Fruit fly (Drosophila melanogaster) whole organism, adult: ENCODE data around the gene BtbVII.

Source experiments
- CG11617 ChIP-seq: fragments of 200-800 bp; sonication (Bioruptor generic); optimal IDR thresholded peaks from 2 replicates; lab custom pipeline; 2017; ENCODE audit warnings: mild to moderate bottlenecking, missing biosample characterization, missing genetic modification reagents, missing genetic modification characterization
- CG12768 ChIP-seq: fragments of 200-800 bp; sonication (Bioruptor generic); optimal IDR thresholded peaks from 2 replicates; lab custom pipeline; 2017; ENCODE audit warnings: missing biosample characterization, missing genetic modification characterization, mild to moderate bottlenecking, moderate library complexity, missing genetic modification reagents
- CG14711 ChIP-seq: fragments of 200-800 bp; sonication (Bioruptor generic); optimal IDR thresholded peaks from 2 replicates; lab custom pipeline; 2018; ENCODE audit warnings: missing biosample characterization, mild to moderate bottlenecking, missing genetic modification characterization, moderate library complexity
- CG1620 ChIP-seq: fragments of 200-800 bp; sonication (Bioruptor generic); optimal IDR thresholded peaks from 2 replicates; lab custom pipeline; 2016; ENCODE audit warnings: missing biosample characterization, missing genetic modification characterization
- CG33017 ChIP-seq: fragments of 200-800 bp; sonication (Bioruptor generic); optimal IDR thresholded peaks from 2 replicates; lab custom pipeline; 2018; ENCODE audit warnings: missing biosample characterization, mild to moderate bottlenecking, missing genetic modification characterization, moderate library complexity
- CG5204 ChIP-seq: fragments of 200-800 bp; sonication (Bioruptor generic); optimal IDR thresholded peaks from 2 replicates; lab custom pipeline; 2016; ENCODE audit warnings: missing biosample characterization, missing genetic modification characterization
- CG7045 ChIP-seq: fragments of 200-800 bp; sonication (Bioruptor generic); optimal IDR thresholded peaks from 2 replicates; lab custom pipeline; 2017; ENCODE audit warnings: missing biosample characterization, mild to moderate bottlenecking, missing genetic modification characterization
- CG7101 ChIP-seq: fragments of 200-800 bp; sonication (Bioruptor generic); optimal IDR thresholded peaks from 2 replicates; lab custom pipeline; 2018; ENCODE audit warnings: missing biosample characterization, mild to moderate bottlenecking, missing genetic modification characterization, moderate library complexity
- Clk ChIP-seq: fragments of 200-800 bp; sonication (Bioruptor generic); optimal IDR thresholded peaks from 2 replicates; lab custom pipeline; 2017; ENCODE audit warnings: missing biosample characterization, missing genetic modification characterization
- Crg-1 ChIP-seq: fragments of 200-800 bp; sonication (Bioruptor generic); optimal IDR thresholded peaks from 2 replicates; lab custom pipeline; 2016; ENCODE audit warnings: missing biosample characterization, missing genetic modification characterization
- Hr96 ChIP-seq: fragments of 200-800 bp; sonication (Bioruptor generic); optimal IDR thresholded peaks from 2 replicates; lab custom pipeline; 2016; ENCODE audit warnings: missing biosample characterization, missing genetic modification characterization
- Mnt ChIP-seq: fragments of 200-800 bp; sonication (Bioruptor generic); optimal IDR thresholded peaks from 2 replicates; lab custom pipeline; 2016; ENCODE audit warnings: missing biosample characterization, mild to moderate bottlenecking, missing genetic modification characterization
- bab1 ChIP-seq: fragments of 200-800 bp; sonication (Bioruptor generic); optimal IDR thresholded peaks from 3 replicates; lab custom pipeline; 2019; ENCODE audit warnings: missing biosample characterization, mild to moderate bottlenecking, missing genetic modification characterization, moderate library complexity
- cic ChIP-seq: fragments of 200-800 bp; sonication (Bioruptor generic); optimal IDR thresholded peaks from 2 replicates; lab custom pipeline; 2017; ENCODE audit warnings: missing biosample characterization, mild to moderate bottlenecking, missing genetic modification characterization, moderate library complexity
- cnc ChIP-seq, 2 experiments: fragments of >200 bp; optimal IDR thresholded peaks; 2 replicates each; lab custom pipeline; 2017
- kay ChIP-seq: fragments of 200-800 bp; sonication (Bioruptor generic); peaks from one replicate; lab custom pipeline; 2016; ENCODE audit warnings: missing biosample characterization, missing genetic modification characterization, borderline replicate concordance
- ovo ChIP-seq: fragments of 200-800 bp; sonication (Bioruptor generic); optimal IDR thresholded peaks from 2 replicates; lab custom pipeline; 2016; ENCODE audit warnings: missing biosample characterization, missing genetic modification characterization
- pad ChIP-seq: fragments of 200-800 bp; sonication (Bioruptor generic); optimal IDR thresholded peaks from 3 replicates; lab custom pipeline; 2017; ENCODE audit warnings: missing biosample characterization, missing genetic modification characterization, mild to moderate bottlenecking, moderate library complexity, missing genetic modification reagents
- tj ChIP-seq: fragments of 200-800 bp; sonication (Bioruptor generic); optimal IDR thresholded peaks from 3 replicates; lab custom pipeline; 2017; ENCODE audit warnings: missing biosample characterization, mild to moderate bottlenecking, missing genetic modification characterization, moderate library complexity
- toe ChIP-seq: fragments of 200-800 bp; sonication (Bioruptor generic); optimal IDR thresholded peaks from 2 replicates; lab custom pipeline; 2016; ENCODE audit warnings: missing biosample characterization, missing genetic modification characterization

The BtbVII gene

dm6 chr3L:3126478-3126877, 22.0 kb upstream of the BtbVII start:
- TF ChIP-seq tj (GFP tag; lab: Kevin White, UChicago) (no peak), toe (GFP tag; lab: Kevin White, UChicago) (no peak), kay (no peak), Mnt (GFP tag; lab: Kevin White, UChicago) (no peak), CG5204 (no peak), pad (GFP tag; lab: Kevin White, UChicago) (no peak), CG14711 (no peak), cic (GFP tag; lab: Kevin White, UChicago) (no peak), CG1620 (GFP tag; lab: Kevin White, UChicago) (no peak), bab1 (GFP tag; lab: Kevin White, UChicago) (no peak), Clk (GFP tag; lab: Kevin White, UChicago) (no peak), cnc (optimal IDR thresholded peaks at IDR 0.05; lab: Kevin White, UChicago) (no peak), CG12768 (GFP tag; lab: Kevin White, UChicago) (no peak), CG7101 (tag; lab: Kevin White, UChicago) (no peak), CG33017 (no peak), ovo (GFP tag; lab: Kevin White, UChicago) (no peak), Crg-1 (GFP tag; lab: Kevin White, UChicago) (no peak)

dm6 chr3L:3127544-3127943, 20.9 kb upstream of the BtbVII start, which contains the start of gene promL:
Gene promL (minus strand): TSS chr3L:3127724.
- TF ChIP-seq CG7045 (GFP tag; lab: Kevin White, UChicago), result no peak
- TF ChIP-seq CG7101 (tag; lab: Kevin White, UChicago), result peak; percentile 41
- peak; percentile 69 for TF ChIP-seq CG11617
- peak; percentile 63 for TF ChIP-seq Crg-1 (GFP tag; lab: Kevin White, UChicago)
- peak; percentile 42 for TF ChIP-seq kay
- TF ChIP-seq bab1 (GFP tag; lab: Kevin White, UChicago), result peak; percentile 91
- TF ChIP-seq Hr96, result peak; percentile 12
- TF ChIP-seq CG5204, result no peak
- TF ChIP-seq Mnt (GFP tag; lab: Kevin White, UChicago), result peak; percentile 73
- no peak for TF ChIP-seq cic (GFP tag; lab: Kevin White, UChicago)
- TF ChIP-seq ovo (GFP tag; lab: Kevin White, UChicago), result peak; percentile 82
- TF ChIP-seq CG14711, result peak; percentile 41
- TF ChIP-seq CG1620 (GFP tag; lab: Kevin White, UChicago), result peak; percentile 54
- peak; percentile 46 for TF ChIP-seq pad (GFP tag; lab: Kevin White, UChicago)
- peak; percentile 35 for TF ChIP-seq toe (GFP tag; lab: Kevin White, UChicago)
- peak; percentile 38 for TF ChIP-seq CG33017
- TF ChIP-seq Clk (GFP tag; lab: Kevin White, UChicago), result no peak
- no peak for TF ChIP-seq tj (GFP tag; lab: Kevin White, UChicago)

dm6 chr3L:3134064-3134545, 14.3 kb upstream of the BtbVII start:
- peak; percentile 8 for TF ChIP-seq tj (GFP tag; lab: Kevin White, UChicago)
- peak; percentile 16 for TF ChIP-seq CG12768 (GFP tag; lab: Kevin White, UChicago)
- TF ChIP-seq cic (GFP tag; lab: Kevin White, UChicago), result peak; percentile 9
- no peak for TF ChIP-seq kay

- TF ChIP-seq tj (GFP tag; lab: Kevin White, UChicago) (no peak), CG5204 (no peak), CG11617 (no peak), CG7101 (tag; lab: Kevin White, UChicago) (no peak), cnc (optimal IDR thresholded peaks at IDR 0.05; lab: Kevin White, UChicago) (no peak), CG1620 (GFP tag; lab: Kevin White, UChicago) (no peak), ovo (GFP tag; lab: Kevin White, UChicago) (no peak), Hr96 (no peak), Clk (GFP tag; lab: Kevin White, UChicago) (no peak), CG7045 (GFP tag; lab: Kevin White, UChicago) (no peak), CG33017 (no peak), Mnt (GFP tag; lab: Kevin White, UChicago) (no peak)
Measured at dm6 chr3L:3141411-3141810, 7.0 kb upstream of the BtbVII start.

dm6 chr3L:3142516-3143382, 5.7 kb upstream of the BtbVII start:
- TF ChIP-seq CG33017 (no peak), ovo (GFP tag; lab: Kevin White, UChicago) (peak; percentile 29), cnc (optimal IDR thresholded peaks at IDR 0.05; lab: Kevin White, UChicago) (peak in 1 of 2 experiments; percentile 8), kay (no peak), CG14711 (no peak), Mnt (GFP tag; lab: Kevin White, UChicago) (peak; percentile 52), CG12768 (GFP tag; lab: Kevin White, UChicago) (no peak), toe (GFP tag; lab: Kevin White, UChicago) (no peak), Crg-1 (GFP tag; lab: Kevin White, UChicago) (no peak), tj (GFP tag; lab: Kevin White, UChicago) (no peak)

- TF ChIP-seq cnc (optimal IDR thresholded peaks at IDR 0.05; lab: Kevin White, UChicago) (no peak), Clk (GFP tag; lab: Kevin White, UChicago) (no peak), Crg-1 (GFP tag; lab: Kevin White, UChicago) (no peak), cic (GFP tag; lab: Kevin White, UChicago) (no peak), toe (GFP tag; lab: Kevin White, UChicago) (no peak), bab1 (GFP tag; lab: Kevin White, UChicago) (peak; percentile 55), Hr96 (no peak), tj (GFP tag; lab: Kevin White, UChicago) (peak; percentile 59), pad (GFP tag; lab: Kevin White, UChicago) (no peak), CG5204 (no peak), CG12768 (GFP tag; lab: Kevin White, UChicago) (peak; percentile 54), Mnt (GFP tag; lab: Kevin White, UChicago) (peak; percentile 57), CG7101 (tag; lab: Kevin White, UChicago) (peak; percentile 12), CG14711 (peak; percentile 98), kay (no peak), CG33017 (no peak), CG1620 (GFP tag; lab: Kevin White, UChicago) (peak; percentile 27), ovo (GFP tag; lab: Kevin White, UChicago) (no peak), CG11617 (peak; percentile 10), CG7045 (GFP tag; lab: Kevin White, UChicago) (peak; percentile 21)
Measured at dm6 chr3L:3143383-3143962, 5.0 kb upstream of the BtbVII start, which contains the start of the genes CG11537 and Alg2. Gene CG11537 (minus strand): TSS chr3L:3143457. Gene Alg2 (plus strand): TSS chr3L:3143808.
